Worm (Caenorhabditis elegans): ENCODE data around the gene gcsh-1.

gcsh-1 gene

DNA sequence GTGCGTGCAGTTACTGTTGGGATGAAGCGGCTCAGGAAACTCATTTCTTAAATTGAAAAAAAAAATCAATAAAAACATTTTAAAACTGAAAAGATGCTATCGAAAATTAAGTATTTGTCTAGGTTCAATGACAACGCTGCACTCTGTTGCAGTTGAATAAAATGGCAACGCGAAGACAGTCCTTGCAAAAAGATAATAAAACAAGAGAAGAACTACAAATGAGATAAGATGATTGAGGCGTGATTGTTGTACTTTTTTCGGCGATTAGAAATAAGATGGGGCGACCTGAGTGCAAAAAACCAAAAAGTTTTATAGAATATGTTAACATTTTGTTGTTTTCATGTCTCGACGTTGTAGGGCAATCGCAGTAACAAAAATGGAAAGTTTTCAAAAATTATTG is at the start of gene gcsh-1:
Gene gcsh-1, minus strand, starts transcription at position 46 of the 400 bp plus-strand sequence.
- peak; percentile 67 for TF ChIP-seq nhr-28 (tag; optimal IDR thresholded peaks at IDR 0.05)
- no peak for TF ChIP-seq gei-8 (GFP tag; optimal IDR thresholded peaks at IDR 0.05)
- no peak for TF ChIP-seq unc-130 (GFP tag; optimal IDR thresholded peaks at IDR 0.05)
- TF ChIP-seq F37D6.2 (tag; optimal IDR thresholded peaks at IDR 0.05), result no peak
- no peak for TF ChIP-seq tag-97 (GFP tag; IDR thresholded peaks at IDR 0.05)
- no peak for TF ChIP-seq zip-11 (GFP tag; IDR thresholded peaks at IDR 0.05)
- no peak for TF ChIP-seq Y105C5A.15 (GFP tag; IDR thresholded peaks at IDR 0.05)
- no peak for TF ChIP-seq ztf-11 (tag; optimal IDR thresholded peaks at IDR 0.05)
- no peak for TF ChIP-seq aha-1 (tag)
- no peak for TF ChIP-seq Y48G9A.11 (GFP tag; IDR thresholded peaks at IDR 0.05)
- TF ChIP-seq pqm-1 (tag; optimal IDR thresholded peaks at IDR 0.05), result peak; percentile 44
- no peak for TF ChIP-seq mdl-1 (tag; optimal IDR thresholded peaks at IDR 0.05)
- TF ChIP-seq duxl-1 (tag; optimal IDR thresholded peaks at IDR 0.05; ENCODE audit: poor library complexity), result no peak
- TF ChIP-seq dmd-6 (GFP tag; IDR thresholded peaks at IDR 0.05), result peak; percentile 56

DNA sequence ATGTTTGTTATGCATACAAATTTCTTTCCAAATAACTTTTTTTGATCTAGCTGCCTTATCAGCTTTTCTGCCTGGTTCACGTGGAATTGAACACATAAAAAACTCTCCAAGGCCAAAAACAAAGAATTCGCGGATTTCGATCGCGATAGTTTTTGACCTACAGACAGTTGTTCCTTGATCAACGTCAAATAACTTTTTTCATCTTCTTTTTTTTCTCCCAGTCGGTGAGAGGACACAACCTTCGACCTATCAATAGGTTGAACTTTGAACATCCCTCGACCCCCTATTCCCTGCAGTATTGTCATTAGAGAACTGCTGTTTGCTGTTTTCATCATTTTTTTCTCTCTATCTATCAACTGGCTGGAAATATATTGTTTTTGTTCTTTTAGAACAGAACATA is 48.9 kb upstream of the gcsh-1 start:
- TF ChIP-seq php-3 (GFP tag; IDR thresholded peaks at IDR 0.05) (no peak), daf-8 (GFP tag; IDR thresholded peaks at IDR 0.05) (no peak), tra-1 (GFP tag; IDR thresholded peaks at IDR 0.05) (0 out of 2 replicates have a peak, but pooled peaks have one; percentile 16), zfp-3 (GFP tag; conservative IDR thresholded peaks at IDR 0.05) (no peak), unc-62 (GFP tag; optimal IDR thresholded peaks at IDR 0.05 in 1 of 2) (peak in 1 of 2 experiments; percentile 90), unc-62 (tag; optimal IDR thresholded peaks at IDR 0.05) (no peak), ztf-11 (tag; optimal IDR thresholded peaks at IDR 0.05) (no peak), dmd-6 (GFP tag; IDR thresholded peaks at IDR 0.05) (peak; percentile 36), mxl-3 (GFP tag; optimal IDR thresholded peaks at IDR 0.05) (no peak), egl-43 (GFP tag; IDR thresholded peaks at IDR 0.05) (no peak), aha-1 (tag) (peak; percentile 82), snpc-4 (tag; optimal IDR thresholded peaks at IDR 0.05) (no peak), nhr-11 (tag; optimal IDR thresholded peaks at IDR 0.05) (no peak), daf-16 (GFP tag; optimal IDR thresholded peaks at IDR 0.05) (peak in 1 of 2 experiments; percentile 18), daf-16 (tag; optimal IDR thresholded peaks at IDR 0.05) (peak; percentile 4), hlh-11 (tag; optimal IDR thresholded peaks at IDR 0.05) (peak; percentile 4), ces-1 (GFP tag; optimal IDR thresholded peaks at IDR 0.05) (no peak), spr-1 (tag; optimal IDR thresholded peaks at IDR 0.05) (no peak), fkh-10 (GFP tag; optimal IDR thresholded peaks at IDR 0.05) (no peak), nhr-28 (tag; optimal IDR thresholded peaks at IDR 0.05) (peak; percentile 51), nhr-25 (tag; optimal IDR thresholded peaks at IDR 0.05; ENCODE audit: borderline replicate concordance, insufficient read depth) (no peak), F49E8.2 (tag; optimal IDR thresholded peaks at IDR 0.05; ENCODE audit: borderline replicate concordance) (no peak)

DNA sequence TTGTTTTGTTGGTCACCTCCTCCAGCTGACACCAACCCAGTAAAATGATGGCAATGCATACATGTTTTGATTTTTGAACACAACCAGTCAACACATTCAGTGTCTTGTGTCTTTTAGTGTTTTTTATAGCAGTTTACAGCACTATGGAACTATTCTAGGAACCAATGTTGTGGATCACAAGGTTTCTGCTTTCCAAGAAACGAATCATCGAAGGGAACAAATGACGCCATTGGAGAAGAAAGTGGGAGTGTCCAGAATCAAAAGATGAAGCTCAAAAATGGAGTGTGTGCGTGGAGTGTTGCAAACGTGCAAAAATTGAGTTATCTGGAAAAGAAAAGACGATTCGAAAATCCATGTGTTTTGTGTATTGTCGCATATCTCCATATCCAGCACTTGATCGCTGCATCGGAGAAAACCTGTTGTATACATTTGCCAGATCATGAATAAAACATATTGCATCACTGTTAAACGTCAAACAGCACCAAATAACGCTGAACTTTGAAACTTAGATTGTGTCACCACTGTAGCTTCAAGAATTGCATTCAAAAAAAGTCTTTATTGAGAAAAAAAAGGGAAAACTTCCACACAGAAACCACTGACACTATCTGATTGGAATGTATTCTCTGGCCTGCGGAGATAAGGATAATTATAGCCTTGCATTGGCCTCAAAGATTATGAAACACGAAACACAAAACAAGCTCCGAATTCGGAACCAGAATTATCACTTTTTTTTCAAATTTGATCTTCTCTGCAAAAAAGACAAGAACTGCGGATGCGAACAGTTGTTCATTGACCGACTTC is 47.6 kb upstream of the gcsh-1 start:
- no peak for TF ChIP-seq mxl-3 (GFP tag; optimal IDR thresholded peaks at IDR 0.05)
- no peak for TF ChIP-seq nhr-25 (tag; optimal IDR thresholded peaks at IDR 0.05; ENCODE audit: borderline replicate concordance, insufficient read depth)
- TF ChIP-seq nhr-10 (tag; optimal IDR thresholded peaks at IDR 0.05), result no peak
- TF ChIP-seq zip-2 (tag; optimal IDR thresholded peaks at IDR 0.05), result no peak
- no peak for TF ChIP-seq lin-1 (GFP tag; IDR thresholded peaks at IDR 0.05)
- no peak for TF ChIP-seq spr-1 (tag; optimal IDR thresholded peaks at IDR 0.05)
- TF ChIP-seq jun-1 (tag; optimal IDR thresholded peaks at IDR 0.05), result no peak
- TF ChIP-seq zfp-3 (GFP tag; conservative IDR thresholded peaks at IDR 0.05), result no peak
- no peak for TF ChIP-seq dpl-1 (GFP tag; optimal IDR thresholded peaks at IDR 0.05)
- TF ChIP-seq lin-38 (GFP tag; IDR thresholded peaks at IDR 0.05), result no peak
- peak; percentile 30; the same call in 1 of the 2 replicates for TF ChIP-seq mdt-29 (GFP tag; IDR thresholded peaks at IDR 0.05)
- peak; percentile 82 for TF ChIP-seq dmd-6 (GFP tag; IDR thresholded peaks at IDR 0.05)
- TF ChIP-seq aha-1 (tag), result peak; percentile 98
- no peak for TF ChIP-seq daf-8 (GFP tag; IDR thresholded peaks at IDR 0.05)
- no peak for TF ChIP-seq lim-7 (GFP tag; IDR thresholded peaks at IDR 0.05)
- no peak for TF ChIP-seq F10B5.3 (tag; optimal IDR thresholded peaks at IDR 0.05)
- TF ChIP-seq daf-16 (GFP tag; optimal IDR thresholded peaks at IDR 0.05), result peak in 1 of 2 experiments; percentile 36
- peak; percentile 28 for TF ChIP-seq daf-16 (tag; optimal IDR thresholded peaks at IDR 0.05)
- no peak for TF ChIP-seq ceh-82 (tag; optimal IDR thresholded peaks at IDR 0.05)
- no peak for TF ChIP-seq nhr-41 (GFP tag; IDR thresholded peaks at IDR 0.05)
- no peak for TF ChIP-seq nhr-102 (tag; optimal IDR thresholded peaks at IDR 0.05)
- no peak for TF ChIP-seq daf-12 (tag; optimal IDR thresholded peaks at IDR 0.05)
- TF ChIP-seq egl-43 (GFP tag; IDR thresholded peaks at IDR 0.05), result peak; percentile 66; the same call in 1 of the 2 replicates
- TF ChIP-seq zag-1 (tag; optimal IDR thresholded peaks at IDR 0.05), result no peak
- no peak for TF ChIP-seq fos-1 (tag; optimal IDR thresholded peaks at IDR 0.05)

Measured in whole organism, L4 larva.